Worm (Caenorhabditis elegans) whole organism, L3 larva: ENCODE measurements around the gene K09H11.9.

Experiments
- R02D3.7 ChIP-seq: fragments of 150-350 bp; optimal IDR thresholded peaks from 2 replicates; lab custom pipeline; 2014; ENCODE audit warnings: missing biosample characterization, missing genetic modification characterization
- ZK546.5 ChIP-seq: sonication (generic microtip); optimal IDR thresholded peaks from 2 replicates; lab custom pipeline; 2017; ENCODE audit warnings: missing biosample characterization, missing genetic modification characterization
- aly-2 ChIP-seq: fragments of 150-350 bp; optimal IDR thresholded peaks from 2 replicates; lab custom pipeline; 2014; ENCODE audit warnings: missing biosample characterization, missing genetic modification characterization
- ama-1 ChIP-seq: fragments of 150-350 bp; optimal IDR thresholded peaks from 2 replicates; lab custom pipeline; 2018
- ceh-16 ChIP-seq: sonication (generic microtip); optimal IDR thresholded peaks from 2 replicates; lab custom pipeline; 2017; ENCODE audit warnings: missing biosample characterization, missing genetic modification characterization
- ceh-28 ChIP-seq: fragments of 150-350 bp; optimal IDR thresholded peaks from 2 replicates; lab custom pipeline; 2014; ENCODE audit warnings: missing biosample characterization, missing genetic modification reagents, missing genetic modification characterization
- ceh-82 ChIP-seq: fragments of 150-350 bp; optimal IDR thresholded peaks from 2 replicates; lab custom pipeline; 2014; ENCODE audit warnings: missing biosample characterization, missing genetic modification characterization
- ceh-9 ChIP-seq: sonication (generic microtip); optimal IDR thresholded peaks from 2 replicates; lab custom pipeline; 2018; ENCODE audit warnings: missing biosample characterization, missing genetic modification characterization
- daf-12 ChIP-seq: fragments of 150-350 bp; optimal IDR thresholded peaks from 2 replicates; lab custom pipeline; 2014; ENCODE audit warnings: missing biosample characterization, missing genetic modification reagents, missing genetic modification characterization
- egl-27 ChIP-seq: sonication (generic microtip); optimal IDR thresholded peaks from 4 replicates; lab custom pipeline; 2017; ENCODE audit warnings: missing biosample characterization, missing genetic modification reagents, missing genetic modification characterization
- egl-5 ChIP-seq: fragments of 150-350 bp; optimal IDR thresholded peaks from 2 replicates; lab custom pipeline; 2017; ENCODE audit warnings: missing biosample characterization, missing genetic modification reagents, missing genetic modification characterization, inconsistent platforms
- elt-1 ChIP-seq: fragments of 150-350 bp; optimal IDR thresholded peaks from 2 replicates; lab custom pipeline; 2014; ENCODE audit warnings: missing biosample characterization, missing genetic modification characterization
- elt-2 ChIP-seq: sonication (generic microtip); optimal IDR thresholded peaks from 2 replicates; lab custom pipeline; 2016; ENCODE audit warnings: missing genetic modification reagents, mild to moderate bottlenecking, missing genetic modification characterization, missing compliant biosample characterization
- elt-3 ChIP-seq, 3 experiments: fragments of 150-350 bp in 1 of 3; sonication (generic microtip) in 2 of 3; optimal IDR thresholded peaks; 2 replicates in 2 of 3; 4 replicates in 1 of 3; lab custom pipeline; 2014 to 2017; ENCODE audit warnings: missing biosample characterization in 3 of 3, missing genetic modification characterization in 3 of 3
- eor-1 ChIP-seq, 2 experiments: fragments of 150-350 bp; optimal IDR thresholded peaks; 2 replicates each; lab custom pipeline; 2014 to 2018; ENCODE audit warnings: missing biosample characterization in 2 of 2, missing genetic modification characterization in 2 of 2
- fkh-10 ChIP-seq: sonication (generic microtip); optimal IDR thresholded peaks from 2 replicates; lab custom pipeline; 2017; ENCODE audit warnings: missing biosample characterization, missing genetic modification reagents, missing genetic modification characterization
- fkh-2 ChIP-seq: fragments of 150-350 bp; optimal IDR thresholded peaks from 2 replicates; lab custom pipeline; 2014; ENCODE audit warnings: missing biosample characterization, missing genetic modification reagents, missing genetic modification characterization
- fos-1 ChIP-seq: fragments of 150-350 bp; optimal IDR thresholded peaks from 2 replicates; lab custom pipeline; 2014; ENCODE audit warnings: missing biosample characterization, missing genetic modification characterization
- hmg-11 ChIP-seq: sonication (generic microtip); optimal IDR thresholded peaks from 2 replicates; lab custom pipeline; 2016; ENCODE audit warnings: missing genetic modification characterization, missing compliant biosample characterization
- jun-1 ChIP-seq: fragments of 150-350 bp; optimal IDR thresholded peaks from 2 replicates; lab custom pipeline; 2014; ENCODE audit warnings: missing biosample characterization, missing genetic modification reagents, missing genetic modification characterization
- lin-15B ChIP-seq: fragments of 150-350 bp; optimal IDR thresholded peaks from 2 replicates; lab custom pipeline; 2014; ENCODE audit warnings: missing biosample characterization, missing genetic modification characterization
- lin-39 ChIP-seq: fragments of 150-350 bp; optimal IDR thresholded peaks from 2 replicates; lab custom pipeline; 2018; ENCODE audit warnings: missing biosample characterization, missing genetic modification reagents, missing genetic modification characterization
- lsy-12 ChIP-seq: sonication (generic microtip); optimal IDR thresholded peaks from 2 replicates; lab custom pipeline; 2016; ENCODE audit warnings: mild to moderate bottlenecking, missing genetic modification characterization, missing compliant biosample characterization
- mdl-1 ChIP-seq: fragments of 150-350 bp; optimal IDR thresholded peaks from 2 replicates; lab custom pipeline; 2014; ENCODE audit warnings: missing biosample characterization, missing genetic modification characterization
- mml-1 ChIP-seq: fragments of 150-350 bp; sonication (generic microtip); optimal IDR thresholded peaks from 3 replicates; lab custom pipeline; 2014; ENCODE audit warnings: missing biosample characterization, missing genetic modification characterization
- nhr-12 ChIP-seq: fragments of 150-350 bp; optimal IDR thresholded peaks from 2 replicates; lab custom pipeline; 2014; ENCODE audit warnings: missing biosample characterization, missing genetic modification characterization
- nhr-23 ChIP-seq: fragments of 150-350 bp; optimal IDR thresholded peaks from 2 replicates; lab custom pipeline; 2014; ENCODE audit warnings: missing biosample characterization, missing genetic modification reagents, missing genetic modification characterization
- nhr-237 ChIP-seq: fragments of 150-350 bp; optimal IDR thresholded peaks from 2 replicates; lab custom pipeline; 2014; ENCODE audit warnings: missing biosample characterization, missing genetic modification characterization
- nhr-25 ChIP-seq: sonication (generic microtip); optimal IDR thresholded peaks from 2 replicates; lab custom pipeline; 2017; ENCODE audit warnings: missing biosample characterization, missing genetic modification characterization
- nhr-28 ChIP-seq: fragments of 150-350 bp; optimal IDR thresholded peaks from 2 replicates; lab custom pipeline; 2014; ENCODE audit warnings: missing biosample characterization, missing genetic modification characterization
- nhr-43 ChIP-seq: sonication (generic microtip); optimal IDR thresholded peaks from 2 replicates; lab custom pipeline; 2016; ENCODE audit warnings: mild to moderate bottlenecking, missing genetic modification characterization, missing compliant biosample characterization; ENCODE audit not compliant: poor library complexity, severe bottlenecking
- nhr-67 ChIP-seq: fragments of 150-350 bp; optimal IDR thresholded peaks from 2 replicates; lab custom pipeline; 2014; ENCODE audit warnings: missing biosample characterization, missing genetic modification characterization
- nhr-77 ChIP-seq: fragments of 150-350 bp; optimal IDR thresholded peaks from 2 replicates; lab custom pipeline; 2014; ENCODE audit warnings: missing biosample characterization, missing genetic modification characterization
- pha-4 ChIP-seq: fragments of 150-350 bp; optimal IDR thresholded peaks from 2 replicates; lab custom pipeline; 2014; ENCODE audit warnings: missing biosample characterization, missing genetic modification reagents, missing genetic modification characterization
- pqm-1 ChIP-seq: fragments of 150-350 bp; optimal IDR thresholded peaks from 2 replicates; lab custom pipeline; 2017; ENCODE audit warnings: missing biosample characterization, missing genetic modification characterization, inconsistent platforms
- sea-2 ChIP-seq: fragments of 150-350 bp; sonication (generic microtip); optimal IDR thresholded peaks from 4 replicates; lab custom pipeline; 2014; ENCODE audit warnings: missing biosample characterization, missing genetic modification reagents, missing genetic modification characterization
- skn-1 ChIP-seq: fragments of 150-350 bp; optimal IDR thresholded peaks from 2 replicates; lab custom pipeline; 2014; ENCODE audit warnings: missing biosample characterization, missing genetic modification characterization
- snpc-4 ChIP-seq: fragments of 150-350 bp; optimal IDR thresholded peaks from 2 replicates; lab custom pipeline; 2014; ENCODE audit warnings: missing biosample characterization, missing genetic modification characterization
- tbx-2 ChIP-seq: sonication (generic microtip); optimal IDR thresholded peaks from 2 replicates; lab custom pipeline; 2016; ENCODE audit warnings: mild to moderate bottlenecking, missing genetic modification characterization, missing compliant biosample characterization
- unc-39 ChIP-seq: sonication (generic microtip); optimal IDR thresholded peaks from 4 replicates; lab custom pipeline; 2017; ENCODE audit warnings: missing biosample characterization, missing genetic modification characterization
- zag-1 ChIP-seq: fragments of 150-350 bp; optimal IDR thresholded peaks from 2 replicates; lab custom pipeline; 2014; ENCODE audit warnings: missing biosample characterization, missing genetic modification characterization
- ztf-11 ChIP-seq: fragments of 150-350 bp; optimal IDR thresholded peaks from 2 replicates; lab custom pipeline; 2014; ENCODE audit warnings: missing biosample characterization, missing genetic modification characterization
- ztf-4 ChIP-seq: fragments of 150-350 bp; optimal IDR thresholded peaks from 2 replicates; lab custom pipeline; 2014; ENCODE audit warnings: missing biosample characterization, missing genetic modification characterization

K09H11.9 gene

ce11 chrV:5672270-5672669 is 44.1 kb downstream of the K09H11.9 start:
- no peak for TF ChIP-seq ceh-82
- no peak for TF ChIP-seq ceh-28 (tag; lab: Kevin White, UChicago)
- no peak for TF ChIP-seq jun-1
- no peak for TF ChIP-seq R02D3.7
- TF ChIP-seq skn-1 (tag; lab: Kevin White, UChicago) = no peak
- no peak for TF ChIP-seq pqm-1
- no peak for TF ChIP-seq fkh-10 (GFP tag; lab: Kevin White, UChicago)

- TF ChIP-seq egl-5 = no peak
- TF ChIP-seq lin-15B (tag; lab: Kevin White, UChicago) = no peak
- no peak for TF ChIP-seq fos-1 (tag; lab: Kevin White, UChicago)
- TF ChIP-seq ZK546.5 (tag; lab: Kevin White, UChicago) = no peak
- TF ChIP-seq aly-2 (tag; lab: Kevin White, UChicago) = no peak
- TF ChIP-seq R02D3.7 = no peak
- TF ChIP-seq tbx-2 (tag; lab: Kevin White, UChicago) = no peak
- TF ChIP-seq elt-3 (tag; optimal IDR thresholded peaks at IDR 0.05; lab: Kevin White, UChicago) = no peak
- no peak for TF ChIP-seq fkh-2 (tag; lab: Kevin White, UChicago)
- TF ChIP-seq hmg-11 = no peak
- no peak for TF ChIP-seq skn-1 (tag; lab: Kevin White, UChicago)
- no peak for TF ChIP-seq egl-27
Observed at ce11 chrV:5668968-5669367, 47.4 kb downstream of the K09H11.9 start.

ce11 chrV:5667337-5667736 is 49.1 kb downstream of the K09H11.9 start:
- TF ChIP-seq hmg-11 = no peak
- no peak for TF ChIP-seq nhr-28 (tag; lab: Kevin White, UChicago)
- TF ChIP-seq mdl-1 (tag; lab: Kevin White, UChicago) = no peak
- no peak for TF ChIP-seq pha-4 (tag; lab: Kevin White, UChicago)
- TF ChIP-seq fkh-10 (GFP tag; lab: Kevin White, UChicago) = no peak
- no peak for TF ChIP-seq fkh-2 (tag; lab: Kevin White, UChicago)
- TF ChIP-seq ceh-82 = no peak
- peak; percentile 6 for TF ChIP-seq elt-2 (tag; lab: Kevin White, UChicago)
- no peak for TF ChIP-seq lin-39 (tag; lab: Kevin White, UChicago)
- no peak for TF ChIP-seq ceh-16 (tag; lab: Kevin White, UChicago)
- no peak for TF ChIP-seq fos-1 (tag; lab: Kevin White, UChicago)
- TF ChIP-seq nhr-43 (tag; lab: Kevin White, UChicago) = peak; percentile 86
- TF ChIP-seq egl-27 = no peak
- TF ChIP-seq unc-39 = no peak
- TF ChIP-seq snpc-4 (tag; lab: Kevin White, UChicago) = no peak
- no peak for TF ChIP-seq daf-12 (tag; lab: Kevin White, UChicago)
- no peak for TF ChIP-seq lin-15B (tag; lab: Kevin White, UChicago)
- TF ChIP-seq elt-3 (tag; optimal IDR thresholded peaks at IDR 0.05; lab: Kevin White, UChicago) = no peak
- no peak for TF ChIP-seq ztf-11
- TF ChIP-seq eor-1 (tag; optimal IDR thresholded peaks at IDR 0.05; lab: Kevin White, UChicago) = no peak
- no peak for TF ChIP-seq nhr-237 (tag; lab: Kevin White, UChicago)
- TF ChIP-seq skn-1 (tag; lab: Kevin White, UChicago) = no peak
- TF ChIP-seq ZK546.5 (tag; lab: Kevin White, UChicago) = no peak
- no peak for TF ChIP-seq ceh-28 (tag; lab: Kevin White, UChicago)
- no peak for TF ChIP-seq sea-2 (GFP tag; lab: Kevin White, UChicago)
- TF ChIP-seq nhr-67 (tag; lab: Kevin White, UChicago) = no peak
- TF ChIP-seq egl-5 = no peak
- no peak for TF ChIP-seq elt-1 (tag; lab: Kevin White, UChicago)
- TF ChIP-seq tbx-2 (tag; lab: Kevin White, UChicago) = peak; percentile 31
- peak; percentile 36 for TF ChIP-seq nhr-23 (tag; lab: Kevin White, UChicago)
- no peak for TF ChIP-seq ceh-9 (tag; lab: Kevin White, UChicago)
- no peak for TF ChIP-seq ama-1 (lab: Kevin White, UChicago)
- no peak for TF ChIP-seq nhr-12 (tag; lab: Kevin White, UChicago)
- TF ChIP-seq R02D3.7 = no peak
- no peak for TF ChIP-seq zag-1 (tag; lab: Kevin White, UChicago)
- no peak for TF ChIP-seq nhr-25
- TF ChIP-seq jun-1 = no peak
- TF ChIP-seq lsy-12 (tag; lab: Kevin White, UChicago) = peak; percentile 71
- TF ChIP-seq pqm-1 = no peak
- no peak for TF ChIP-seq ztf-4 (tag; lab: Kevin White, UChicago)
- no peak for TF ChIP-seq mml-1 (tag; lab: Kevin White, UChicago)
- TF ChIP-seq nhr-77 (tag; lab: Kevin White, UChicago) = peak; percentile 64
